Worm (Caenorhabditis elegans) whole organism, mixed stage, embryonic: ENCODE results near the gene B0281.1.
A peak's percentile ranks its signal among the peaks of the same experiment; 100 is the strongest.

Source experiments
- M03D4.4 ChIP-seq: sonication (generic microtip); optimal IDR thresholded peaks from 2 replicates; lab custom pipeline; 2017; ENCODE audit warnings: mild to moderate bottlenecking, missing genetic modification characterization, missing compliant biosample characterization
- bed-3 ChIP-seq: fragments of 200-800 bp; sonication (Bioruptor generic); optimal IDR thresholded peaks from 3 replicates; lab custom pipeline; 2018; ENCODE audit warnings: mild to moderate bottlenecking, missing genetic modification characterization, moderate library complexity, missing compliant biosample characterization
- blmp-1 ChIP-seq: fragments of 150-350 bp; optimal IDR thresholded peaks from 2 replicates; lab custom pipeline; 2014; ENCODE audit warnings: missing biosample characterization, missing genetic modification characterization
- ceh-39 ChIP-seq: fragments of 150-350 bp; optimal IDR thresholded peaks from 2 replicates; lab custom pipeline; 2014; ENCODE audit warnings: missing biosample characterization, missing genetic modification characterization
- ceh-43 ChIP-seq: fragments of 200-800 bp; sonication (Bioruptor generic); optimal IDR thresholded peaks from 2 replicates; lab custom pipeline; 2018; ENCODE audit warnings: mild to moderate bottlenecking, missing genetic modification characterization, moderate library complexity, missing compliant biosample characterization
- ceh-83 ChIP-seq: fragments of 200-800 bp; sonication (Bioruptor generic); optimal IDR thresholded peaks from 2 replicates; lab custom pipeline; 2018; ENCODE audit warnings: mild to moderate bottlenecking, missing genetic modification characterization, missing compliant biosample characterization
- ces-1 ChIP-seq: fragments of 150-350 bp; optimal IDR thresholded peaks from 2 replicates; lab custom pipeline; 2014; ENCODE audit warnings: missing biosample characterization, missing genetic modification reagents, missing genetic modification characterization
- cnd-1 ChIP-seq: fragments of 200-800 bp; sonication (Bioruptor generic); optimal IDR thresholded peaks from 2 replicates; lab custom pipeline; 2018; ENCODE audit warnings: mild to moderate bottlenecking, missing genetic modification characterization, missing compliant biosample characterization
- drap-1 ChIP-seq: fragments of 200-800 bp; sonication (Bioruptor generic); optimal IDR thresholded peaks from 3 replicates; lab custom pipeline; 2018; ENCODE audit warnings: mild to moderate bottlenecking, missing genetic modification characterization, missing compliant biosample characterization
- elt-1 ChIP-seq: sonication (generic microtip); optimal IDR thresholded peaks from 2 replicates; lab custom pipeline; 2017; ENCODE audit warnings: missing genetic modification characterization, mild to moderate bottlenecking, missing compliant biosample characterization, antibody characterized with exemption, moderate library complexity, borderline replicate concordance; ENCODE audit not compliant: insufficient read depth
- elt-3 ChIP-seq: fragments of 150-350 bp; optimal IDR thresholded peaks from 2 replicates; lab custom pipeline; 2014; ENCODE audit warnings: missing biosample characterization, missing genetic modification characterization
- flh-1 ChIP-seq: fragments of 200-800 bp; sonication (Bioruptor generic); optimal IDR thresholded peaks from 2 replicates; lab custom pipeline; 2018; ENCODE audit warnings: mild to moderate bottlenecking, missing genetic modification characterization, moderate library complexity, missing compliant biosample characterization
- ham-2 ChIP-seq: fragments of 200-800 bp; sonication (Bioruptor generic); optimal IDR thresholded peaks from 2 replicates; lab custom pipeline; 2018; ENCODE audit warnings: mild to moderate bottlenecking, missing genetic modification characterization, missing compliant biosample characterization
- hlh-1 ChIP-seq: fragments of 150-350 bp; optimal IDR thresholded peaks from 2 replicates; lab custom pipeline; 2014; ENCODE audit warnings: missing biosample characterization, missing genetic modification reagents, missing genetic modification characterization
- lin-13 ChIP-seq: fragments of 150-350 bp; optimal IDR thresholded peaks from 2 replicates; lab custom pipeline; 2014; ENCODE audit warnings: missing biosample characterization, missing genetic modification characterization
- lin-32 ChIP-seq: fragments of 200-800 bp; sonication (Bioruptor generic); optimal IDR thresholded peaks from 2 replicates; lab custom pipeline; 2018; ENCODE audit warnings: mild to moderate bottlenecking, missing genetic modification characterization, missing compliant biosample characterization
- lsy-2 ChIP-seq: fragments of 150-350 bp; optimal IDR thresholded peaks from 2 replicates; lab custom pipeline; 2014; ENCODE audit warnings: missing biosample characterization, missing genetic modification characterization
- mab-5 ChIP-seq: fragments of 150-350 bp; optimal IDR thresholded peaks from 2 replicates; lab custom pipeline; 2014; ENCODE audit warnings: missing biosample characterization, missing genetic modification characterization
- mls-2 ChIP-seq: sonication (generic microtip); optimal IDR thresholded peaks from 2 replicates; lab custom pipeline; 2016; ENCODE audit warnings: mild to moderate bottlenecking, missing genetic modification characterization, moderate library complexity, missing compliant biosample characterization
- nhr-2 ChIP-seq: fragments of 150-350 bp; optimal IDR thresholded peaks from 2 replicates; lab custom pipeline; 2014; ENCODE audit warnings: missing biosample characterization, missing genetic modification characterization
- nhr-237 ChIP-seq: fragments of 150-350 bp; optimal IDR thresholded peaks from 2 replicates; lab custom pipeline; 2014; ENCODE audit warnings: missing biosample characterization, missing genetic modification characterization
- nhr-28 ChIP-seq: fragments of 150-350 bp; optimal IDR thresholded peaks from 2 replicates; lab custom pipeline; 2014; ENCODE audit warnings: missing biosample characterization, missing genetic modification characterization
- nhr-76 ChIP-seq: sonication (generic microtip); optimal IDR thresholded peaks from 2 replicates; lab custom pipeline; 2017; ENCODE audit warnings: missing biosample characterization, missing genetic modification characterization
- pha-4 ChIP-seq: fragments of 150-350 bp; optimal IDR thresholded peaks from 2 replicates; lab custom pipeline; 2018; ENCODE audit warnings: missing biosample characterization, missing genetic modification reagents, missing genetic modification characterization
- sem-2 ChIP-seq: fragments of 200-800 bp; sonication (Bioruptor generic); optimal IDR thresholded peaks from 2 replicates; lab custom pipeline; 2018; ENCODE audit warnings: mild to moderate bottlenecking, missing genetic modification characterization, missing compliant biosample characterization
- snpc-4 ChIP-seq: fragments of 150-350 bp; optimal IDR thresholded peaks from 2 replicates; lab custom pipeline; 2014; ENCODE audit warnings: missing biosample characterization, missing genetic modification characterization
- sptf-1 ChIP-seq: sonication (generic microtip); optimal IDR thresholded peaks from 2 replicates; lab custom pipeline; 2017; ENCODE audit warnings: mild to moderate bottlenecking, missing genetic modification characterization, moderate library complexity, missing compliant biosample characterization
- unc-39 ChIP-seq: fragments of 150-350 bp; optimal IDR thresholded peaks from 2 replicates; lab custom pipeline; 2014; ENCODE audit warnings: missing biosample characterization, missing genetic modification characterization
- unc-62 ChIP-seq: fragments of 150-350 bp; optimal IDR thresholded peaks from 2 replicates; lab custom pipeline; 2014; ENCODE audit warnings: missing biosample characterization, missing genetic modification reagents, missing genetic modification characterization
- zip-8 ChIP-seq: fragments of 150-350 bp; optimal IDR thresholded peaks from 2 replicates; lab custom pipeline; 2014; ENCODE audit warnings: missing biosample characterization, missing genetic modification characterization

B0281.1 gene

ce11 chrII:2324956-2325355 is 12.1 kb downstream of the B0281.1 start, which contains the start of gene ZK1240.11:
Gene ZK1240.11, plus strand, starts transcription at chrII:2325256.
- no peak for TF ChIP-seq pha-4 (tag; lab: Kevin White, UChicago)
- no peak for TF ChIP-seq blmp-1
- no peak for TF ChIP-seq ceh-39 (tag; lab: Kevin White, UChicago)
- no peak for TF ChIP-seq mab-5
- no peak for TF ChIP-seq sptf-1 (tag; lab: Kevin White, UChicago)
- no peak for TF ChIP-seq flh-1

ce11 chrII:2328963-2329442 is 16.1 kb downstream of the B0281.1 start, which contains the start of the genes ZK1240.8 and ZK1240.1:
Gene ZK1240.8, minus strand, starts transcription at chrII:2329063.
Gene ZK1240.1, plus strand, starts transcription at chrII:2329392.
- TF ChIP-seq lin-13 (no peak), mab-5 (no peak), elt-1 (tag; lab: Kevin White, UChicago) (no peak), ces-1 (GFP tag; lab: Kevin White, UChicago) (no peak), sem-2 (GFP tag; lab: Kevin White, UChicago) (no peak), nhr-76 (tag; lab: Kevin White, UChicago) (no peak), nhr-2 (tag; lab: Kevin White, UChicago) (no peak), lin-32 (no peak), nhr-237 (tag; lab: Kevin White, UChicago) (no peak), lsy-2 (tag; lab: Kevin White, UChicago) (no peak), sptf-1 (tag; lab: Kevin White, UChicago) (no peak), nhr-28 (tag; lab: Kevin White, UChicago) (no peak), cnd-1 (tag; lab: Kevin White, UChicago) (no peak), pha-4 (tag; lab: Kevin White, UChicago) (no peak), hlh-1 (tag; lab: Kevin White, UChicago) (no peak)

- TF ChIP-seq ham-2 (GFP tag; lab: Kevin White, UChicago), result no peak
- TF ChIP-seq ces-1 (GFP tag; lab: Kevin White, UChicago), result no peak
- TF ChIP-seq cnd-1 (tag; lab: Kevin White, UChicago), result no peak
- TF ChIP-seq ceh-83 (GFP tag; lab: Kevin White, UChicago), result peak; percentile 37
- TF ChIP-seq, all 35 proteins: peak for 1
Measured at ce11 chrII:2330462-2330861, 17.6 kb downstream of the B0281.1 start.

- TF ChIP-seq lin-32, result no peak
- TF ChIP-seq elt-3 (tag; lab: Kevin White, UChicago), result no peak
- TF ChIP-seq snpc-4, result no peak
- no peak for TF ChIP-seq drap-1 (GFP tag; lab: Kevin White, UChicago)
- TF ChIP-seq cnd-1 (tag; lab: Kevin White, UChicago), result no peak
- no peak for TF ChIP-seq unc-39 (tag; lab: Kevin White, UChicago)
- no peak for TF ChIP-seq mls-2
- no peak for TF ChIP-seq blmp-1
- TF ChIP-seq pha-4 (tag; lab: Kevin White, UChicago), result no peak
- no peak for TF ChIP-seq bed-3 (GFP tag; lab: Kevin White, UChicago)
- no peak for TF ChIP-seq nhr-76 (tag; lab: Kevin White, UChicago)
- no peak for TF ChIP-seq lin-13
- TF ChIP-seq ceh-43 (GFP tag; lab: Kevin White, UChicago), result no peak
- TF ChIP-seq elt-1 (tag; lab: Kevin White, UChicago), result no peak
- no peak for TF ChIP-seq unc-62 (GFP tag; lab: Kevin White, UChicago)
Measured at ce11 chrII:2332220-2332619, 19.4 kb downstream of the B0281.1 start, which contains the start of gene F43C11.8. Gene F43C11.8, plus strand, starts transcription at chrII:2332520.

ce11 chrII:2335572-2335971 is 22.7 kb downstream of the B0281.1 start, which contains the start of gene F43C11.7:
Gene F43C11.7, plus strand, starts transcription at chrII:2335897.
- TF ChIP-seq ceh-39 (tag; lab: Kevin White, UChicago) (no peak), zip-8 (tag; lab: Kevin White, UChicago) (peak; percentile 98)

- TF ChIP-seq nhr-237 (tag; lab: Kevin White, UChicago), result no peak
- no peak for TF ChIP-seq ceh-83 (GFP tag; lab: Kevin White, UChicago)
- no peak for TF ChIP-seq M03D4.4 (tag; lab: Kevin White, UChicago)
- no peak for TF ChIP-seq unc-62 (GFP tag; lab: Kevin White, UChicago)
- no peak for TF ChIP-seq flh-1
- TF ChIP-seq hlh-1 (tag; lab: Kevin White, UChicago), result no peak
- TF ChIP-seq zip-8 (tag; lab: Kevin White, UChicago), result no peak
- peak; percentile 12 for TF ChIP-seq ham-2 (GFP tag; lab: Kevin White, UChicago)
- TF ChIP-seq sptf-1 (tag; lab: Kevin White, UChicago), result no peak
- TF ChIP-seq, all 35 proteins: peak for 1
Measured at ce11 chrII:2336177-2336576, 23.3 kb downstream of the B0281.1 start.
